Fruit fly (Drosophila melanogaster): ENCODE measurements around the gene CG44040.

Gene CG44040

dm6 chr3R:15293878-15294350, 26.3 kb upstream of the CG44040 start:
- TF ChIP-seq CG17806 (tag; optimal IDR thresholded peaks at IDR 0.05) (no peak), Pif1B (GFP tag; optimal IDR thresholded peaks at IDR 0.05) (no peak), gl (tag; optimal IDR thresholded peaks at IDR 0.05) (no peak), CG32121 (GFP tag; IDR thresholded peaks at IDR 0.05) (no peak)

- TF ChIP-seq CG9948 (tag; optimal IDR thresholded peaks at IDR 0.05) (no peak), CG4496 (GFP tag; IDR thresholded peaks at IDR 0.05) (no peak), CG17806 (tag; optimal IDR thresholded peaks at IDR 0.05) (no peak), CG14655 (GFP tag; optimal IDR thresholded peaks at IDR 0.05) (no peak), CG10348 (GFP tag; IDR thresholded peaks at IDR 0.05) (no peak), CG12605 (GFP tag; IDR thresholded peaks at IDR 0.05) (no peak), fd96Ca (GFP tag; IDR thresholded peaks at IDR 0.05) (no peak), rn (GFP tag; IDR thresholded peaks at IDR 0.05) (no peak), Pif1B (GFP tag; optimal IDR thresholded peaks at IDR 0.05) (no peak), D1 (tag; optimal IDR thresholded peaks at IDR 0.05) (no peak), gl (tag; optimal IDR thresholded peaks at IDR 0.05) (no peak), CG32121 (GFP tag; IDR thresholded peaks at IDR 0.05) (no peak), CG13204 (GFP tag; optimal IDR thresholded peaks at IDR 0.05) (no peak), CG8301 (tag; optimal IDR thresholded peaks at IDR 0.05) (no peak), Pif1A (GFP tag; optimal IDR thresholded peaks at IDR 0.05) (no peak), CG15710 (tag; optimal IDR thresholded peaks at IDR 0.05) (no peak)
These were observed 22.3 kb upstream of the CG44040 start for dm6 chr3R:15297904-15298303.

- no peak for TF ChIP-seq CG10348 (GFP tag; IDR thresholded peaks at IDR 0.05)
- no peak for TF ChIP-seq rn (GFP tag; IDR thresholded peaks at IDR 0.05)
- no peak for TF ChIP-seq gl (tag; optimal IDR thresholded peaks at IDR 0.05)
- TF ChIP-seq Ets98B (GFP tag; IDR thresholded peaks at IDR 0.05): no peak
- no peak for TF ChIP-seq CG9948 (tag; optimal IDR thresholded peaks at IDR 0.05)
- TF ChIP-seq CG32121 (GFP tag; IDR thresholded peaks at IDR 0.05): no peak
- no peak for TF ChIP-seq fd96Ca (GFP tag; IDR thresholded peaks at IDR 0.05)
- no peak for TF ChIP-seq CG34367 (tag; optimal IDR thresholded peaks at IDR 0.05)
- no peak for TF ChIP-seq CG13204 (GFP tag; optimal IDR thresholded peaks at IDR 0.05)
- no peak for TF ChIP-seq CG17806 (tag; optimal IDR thresholded peaks at IDR 0.05)
- no peak for TF ChIP-seq Snoo (tag; optimal IDR thresholded peaks at IDR 0.05)
- no peak for TF ChIP-seq CG8159 (tag; optimal IDR thresholded peaks at IDR 0.05)
- TF ChIP-seq CG12605 (GFP tag; IDR thresholded peaks at IDR 0.05): no peak
- no peak for TF ChIP-seq CG14655 (GFP tag; optimal IDR thresholded peaks at IDR 0.05)
- no peak for TF ChIP-seq Pif1B (GFP tag; optimal IDR thresholded peaks at IDR 0.05)
- TF ChIP-seq D1 (tag; optimal IDR thresholded peaks at IDR 0.05): no peak
- TF ChIP-seq EcR (GFP tag; optimal IDR thresholded peaks at IDR 0.05): no peak
- TF ChIP-seq Pif1A (GFP tag; optimal IDR thresholded peaks at IDR 0.05): no peak
- TF ChIP-seq CG8301 (tag; optimal IDR thresholded peaks at IDR 0.05): no peak
These were observed 14.9 kb upstream of the CG44040 start for dm6 chr3R:15305246-15305645.

dm6 chr3R:15309924-15310323, 10.3 kb upstream of the CG44040 start, which contains the start of gene Tm2:
Gene Tm2 (plus strand): TSS chr3R:15310193.
- TF ChIP-seq CG17806 (tag; optimal IDR thresholded peaks at IDR 0.05) (no peak), CG8159 (tag; optimal IDR thresholded peaks at IDR 0.05) (no peak), CG14655 (GFP tag; optimal IDR thresholded peaks at IDR 0.05) (no peak)

DNA sequence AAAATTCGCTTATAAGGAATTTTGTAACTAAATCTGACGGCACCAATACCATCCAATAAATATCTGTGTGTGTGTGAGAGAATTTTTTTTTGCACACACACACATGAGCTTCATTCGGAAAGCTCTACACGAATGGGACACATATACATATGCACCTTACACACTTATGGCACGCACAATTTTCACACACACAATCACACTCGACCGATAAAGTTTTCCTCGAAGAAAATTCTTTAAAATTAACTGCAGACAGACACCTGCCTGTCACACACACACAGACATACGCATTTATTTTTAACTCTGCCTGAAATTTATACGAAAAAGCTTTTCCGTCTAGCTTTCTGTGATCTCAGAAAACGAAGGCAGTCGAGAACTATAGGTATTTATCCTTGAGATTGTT, 9.5 kb upstream of the CG44040 start:
- TF ChIP-seq CG10348 (GFP tag; IDR thresholded peaks at IDR 0.05) (no peak), CG8301 (tag; optimal IDR thresholded peaks at IDR 0.05) (no peak), CG13204 (GFP tag; optimal IDR thresholded peaks at IDR 0.05) (no peak), gl (tag; optimal IDR thresholded peaks at IDR 0.05) (no peak)

- TF ChIP-seq fd96Ca (GFP tag; IDR thresholded peaks at IDR 0.05): no peak
These were observed 6.3 kb upstream of the CG44040 start for dm6 chr3R:15313836-15314235.

DNA sequence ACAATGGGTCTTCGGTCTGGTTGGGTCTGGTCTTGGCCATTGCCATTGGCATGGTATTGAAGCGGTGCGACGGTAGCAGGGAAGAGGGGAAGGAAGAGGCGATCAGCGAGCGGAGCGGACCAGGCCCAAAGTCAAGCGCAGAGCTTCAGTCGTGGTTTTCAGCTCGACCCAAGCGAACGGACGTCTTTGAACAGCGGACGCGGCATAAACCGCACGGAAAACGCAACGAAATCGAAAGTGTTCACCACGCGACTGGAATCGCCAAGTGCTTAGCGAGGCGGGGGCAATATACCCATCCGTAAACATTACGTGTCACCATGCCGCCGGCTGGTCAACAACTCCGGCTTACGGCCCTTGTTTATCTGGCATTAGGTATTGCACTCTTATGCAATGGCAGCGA, 3.9 kb upstream of the CG44040 start, which contains the start of gene CG14866:
CG14866 (plus strand) TSS at position 146 of the 400 bp plus-strand sequence.
- no peak for TF ChIP-seq CG9948 (tag; optimal IDR thresholded peaks at IDR 0.05)
- TF ChIP-seq Pif1B (GFP tag; optimal IDR thresholded peaks at IDR 0.05): no peak
- no peak for TF ChIP-seq CG8301 (tag; optimal IDR thresholded peaks at IDR 0.05)
- no peak for TF ChIP-seq CG15710 (tag; optimal IDR thresholded peaks at IDR 0.05)
- no peak for TF ChIP-seq D1 (tag; optimal IDR thresholded peaks at IDR 0.05)
- TF ChIP-seq Pif1A (GFP tag; optimal IDR thresholded peaks at IDR 0.05): no peak
- no peak for TF ChIP-seq CG14655 (GFP tag; optimal IDR thresholded peaks at IDR 0.05)
- no peak for TF ChIP-seq EcR (GFP tag; optimal IDR thresholded peaks at IDR 0.05)
- TF ChIP-seq fd96Ca (GFP tag; IDR thresholded peaks at IDR 0.05): no peak
- no peak for TF ChIP-seq rn (GFP tag; IDR thresholded peaks at IDR 0.05)
- no peak for TF ChIP-seq CG17806 (tag; optimal IDR thresholded peaks at IDR 0.05)
- TF ChIP-seq CG10348 (GFP tag; IDR thresholded peaks at IDR 0.05): no peak

- no peak for TF ChIP-seq CG17806 (tag; optimal IDR thresholded peaks at IDR 0.05)
- no peak for TF ChIP-seq Snoo (tag; optimal IDR thresholded peaks at IDR 0.05)
- no peak for TF ChIP-seq CG14655 (GFP tag; optimal IDR thresholded peaks at IDR 0.05)
- no peak for TF ChIP-seq rn (GFP tag; IDR thresholded peaks at IDR 0.05)
- TF ChIP-seq CG4496 (GFP tag; IDR thresholded peaks at IDR 0.05): no peak
- TF ChIP-seq CG32121 (GFP tag; IDR thresholded peaks at IDR 0.05): no peak
These were observed 538 bp downstream of the CG44040 start, which contains the start of gene ear for dm6 chr3R:15320747-15321085. Gene ear (plus strand): TSS chr3R:15320756.
